Worm (Caenorhabditis elegans): ENCODE data around the gene col-164.

ce11 chrX:2093169-2093568, at the start of gene col-164:
- TF ChIP-seq dao-5 (tag; optimal IDR thresholded peaks at IDR 0.05) (no peak), him-1 (tag; optimal IDR thresholded peaks at IDR 0.05) (no peak), W03F9.2 (tag; optimal IDR thresholded peaks at IDR 0.05) (no peak)

Measured in whole organism, L4/young adult.